Fruit fly (Drosophila melanogaster) whole organism, prepupa: ENCODE results near the gene CG5715.

Source experiments
- Blimp-1 ChIP-seq: fragments of 200-800 bp; sonication (Bioruptor generic); optimal IDR thresholded peaks from 3 replicates; lab custom pipeline; 2017; ENCODE audit warnings: missing biosample characterization, missing genetic modification characterization, mild to moderate bottlenecking, moderate library complexity, missing genetic modification reagents
- CG10631 ChIP-seq: fragments of 200-800 bp; sonication (Bioruptor generic); optimal IDR thresholded peaks from 2 replicates; lab custom pipeline; 2016; ENCODE audit warnings: missing biosample characterization, missing genetic modification characterization
- CG10669 ChIP-seq: fragments of 200-800 bp; sonication (Bioruptor generic); optimal IDR thresholded peaks from 3 replicates; lab custom pipeline; 2018; ENCODE audit warnings: missing biosample characterization, mild to moderate bottlenecking, missing genetic modification characterization, moderate library complexity
- CG11762 ChIP-seq: fragments of 200-800 bp; sonication (Bioruptor generic); optimal IDR thresholded peaks from 3 replicates; lab custom pipeline; 2016; ENCODE audit warnings: missing biosample characterization, missing genetic modification characterization; ENCODE audit not compliant: insufficient read depth
- CG1621 ChIP-seq: fragments of 200-800 bp; sonication (Bioruptor generic); optimal IDR thresholded peaks from 3 replicates; lab custom pipeline; 2018; ENCODE audit warnings: missing biosample characterization, mild to moderate bottlenecking, missing genetic modification characterization
- CG16779 ChIP-seq: fragments of 200-800 bp; sonication (Bioruptor generic); optimal IDR thresholded peaks from 3 replicates; lab custom pipeline; 2017; ENCODE audit warnings: missing biosample characterization, mild to moderate bottlenecking, missing genetic modification characterization
- CG31627 ChIP-seq: fragments of 200-800 bp; sonication (Bioruptor generic); optimal IDR thresholded peaks from 3 replicates; lab custom pipeline; 2016; ENCODE audit warnings: missing biosample characterization, missing genetic modification characterization
- CG32006 ChIP-seq: fragments of 200-800 bp; sonication (Bioruptor generic); optimal IDR thresholded peaks from 3 replicates; lab custom pipeline; 2017; ENCODE audit warnings: missing biosample characterization, mild to moderate bottlenecking, missing genetic modification characterization
- CG34406 ChIP-seq: fragments of 200-800 bp; sonication (Bioruptor generic); optimal IDR thresholded peaks from 3 replicates; lab custom pipeline; 2016; ENCODE audit warnings: missing biosample characterization, missing genetic modification characterization
- CG6163 ChIP-seq: fragments of 200-800 bp; sonication (Bioruptor generic); IDR thresholded peaks from 3 replicates; pipeline ENCODE4 v1.3.6; 2022; ENCODE audit warnings: missing biosample characterization, missing genetic modification characterization
- CG6276 ChIP-seq: fragments of 200-800 bp; sonication (Bioruptor generic); optimal IDR thresholded peaks from 2 replicates; lab custom pipeline; 2017; ENCODE audit warnings: missing biosample characterization, mild to moderate bottlenecking, missing genetic modification characterization
- CG6792 ChIP-seq: fragments of 200-800 bp; sonication (Bioruptor generic); optimal IDR thresholded peaks from 3 replicates; lab custom pipeline; 2016; ENCODE audit warnings: missing biosample characterization, missing genetic modification characterization
- CG7368 ChIP-seq: fragments of 200-800 bp; sonication (Bioruptor generic); optimal IDR thresholded peaks from 3 replicates; lab custom pipeline; 2016; ENCODE audit warnings: missing biosample characterization, missing genetic modification characterization
- CG8632 ChIP-seq: fragments of 200-800 bp; sonication (Bioruptor generic); optimal IDR thresholded peaks from 3 replicates; lab custom pipeline; 2016; ENCODE audit warnings: missing biosample characterization, missing genetic modification characterization
- Eip75B ChIP-seq: fragments of 200-800 bp; sonication (Bioruptor generic); optimal IDR thresholded peaks from 3 replicates; lab custom pipeline; 2016; ENCODE audit warnings: missing biosample characterization, missing genetic modification characterization
- Eip78C ChIP-seq: fragments of 200-800 bp; sonication (Bioruptor generic); peaks from one replicate; lab custom pipeline; 2016; ENCODE audit warnings: missing biosample characterization, missing genetic modification characterization
- Eip93F ChIP-seq: fragments of 200-800 bp; sonication (Bioruptor generic); optimal IDR thresholded peaks from 2 replicates; lab custom pipeline; 2016; ENCODE audit warnings: missing biosample characterization, mild to moderate bottlenecking, missing genetic modification characterization
- Ets21C ChIP-seq: fragments of 200-800 bp; sonication (Bioruptor generic); optimal IDR thresholded peaks from 3 replicates; lab custom pipeline; 2016; ENCODE audit warnings: missing biosample characterization, missing genetic modification characterization
- Ets96B ChIP-seq: fragments of 200-800 bp; optimal IDR thresholded peaks from 2 replicates; lab custom pipeline; 2019; ENCODE audit warnings: missing biosample characterization, mild to moderate bottlenecking, missing genetic modification characterization, moderate library complexity
- Hr38 ChIP-seq: sonication (Bioruptor generic); optimal IDR thresholded peaks from 2 replicates; lab custom pipeline; 2016; ENCODE audit warnings: missing biosample characterization, missing genetic modification characterization
- Hr39 ChIP-seq: fragments of 200-800 bp; sonication (Bioruptor generic); optimal IDR thresholded peaks from 2 replicates; lab custom pipeline; 2016; ENCODE audit warnings: missing biosample characterization, missing genetic modification characterization
- Met ChIP-seq: fragments of 200-800 bp; sonication (Bioruptor generic); optimal IDR thresholded peaks from 3 replicates; lab custom pipeline; 2016; ENCODE audit warnings: missing biosample characterization, missing genetic modification characterization
- Smox ChIP-seq: fragments of 200-800 bp; sonication (Bioruptor generic); optimal IDR thresholded peaks from 3 replicates; lab custom pipeline; 2016; ENCODE audit warnings: missing biosample characterization, missing genetic modification characterization
- Sox15 ChIP-seq: fragments of 200-800 bp; sonication (Bioruptor generic); optimal IDR thresholded peaks from 3 replicates; lab custom pipeline; 2016; ENCODE audit warnings: missing biosample characterization, missing genetic modification characterization
- achi ChIP-seq: fragments of 200-800 bp; sonication (Bioruptor generic); optimal IDR thresholded peaks from 3 replicates; lab custom pipeline; 2016; ENCODE audit warnings: missing biosample characterization, missing genetic modification characterization
- acj6 ChIP-seq: fragments of 200-800 bp; sonication (Bioruptor generic); optimal IDR thresholded peaks from 3 replicates; lab custom pipeline; 2016; ENCODE audit warnings: missing biosample characterization, missing genetic modification characterization
- cyc ChIP-seq: fragments of 200-800 bp; sonication (Bioruptor generic); optimal IDR thresholded peaks from 3 replicates; lab custom pipeline; 2016; ENCODE audit warnings: missing biosample characterization, missing genetic modification characterization
- dac ChIP-seq: fragments of 200-800 bp; sonication (Bioruptor generic); optimal IDR thresholded peaks from 2 replicates; lab custom pipeline; 2017; ENCODE audit warnings: missing biosample characterization, mild to moderate bottlenecking, missing genetic modification characterization
- dsx ChIP-seq: fragments of 200-800 bp; optimal IDR thresholded peaks from 3 replicates; lab custom pipeline; 2019; ENCODE audit warnings: missing biosample characterization, mild to moderate bottlenecking, missing genetic modification characterization, moderate library complexity; ENCODE audit not compliant: poor library complexity, severe bottlenecking
- eg ChIP-seq: fragments of 200-800 bp; sonication (Bioruptor generic); IDR thresholded peaks from 3 replicates; pipeline ENCODE4 v1.3.6; 2022; ENCODE audit warnings: missing biosample characterization, missing genetic modification characterization
- esn ChIP-seq: fragments of 200-800 bp; sonication (Bioruptor generic); optimal IDR thresholded peaks from 2 replicates; lab custom pipeline; 2016; ENCODE audit warnings: missing biosample characterization, mild to moderate bottlenecking, missing genetic modification characterization, moderate library complexity
- fd59A ChIP-seq: fragments of 200-800 bp; sonication (Bioruptor generic); optimal IDR thresholded peaks from 2 replicates; lab custom pipeline; 2017; ENCODE audit warnings: missing biosample characterization, mild to moderate bottlenecking, missing genetic modification characterization, missing genetic modification reagents
- net ChIP-seq: fragments of 200-800 bp; sonication (Bioruptor generic); optimal IDR thresholded peaks from 3 replicates; lab custom pipeline; 2016; ENCODE audit warnings: missing biosample characterization, missing genetic modification characterization
- pdm3 ChIP-seq: fragments of 200-800 bp; sonication (Bioruptor generic); optimal IDR thresholded peaks from 3 replicates; lab custom pipeline; 2016; ENCODE audit warnings: missing biosample characterization, missing genetic modification characterization
- spab ChIP-seq: fragments of 200-800 bp; sonication (Bioruptor generic); optimal IDR thresholded peaks from 2 replicates; lab custom pipeline; 2017; ENCODE audit warnings: missing biosample characterization, mild to moderate bottlenecking, missing genetic modification characterization, missing genetic modification reagents
- svp ChIP-seq: fragments of 200-800 bp; sonication (Bioruptor generic); peaks from one replicate; lab custom pipeline; 2016; ENCODE audit warnings: missing biosample characterization, missing genetic modification characterization
- vri ChIP-seq: fragments of 200-800 bp; sonication (Bioruptor generic); optimal IDR thresholded peaks from 3 replicates; lab custom pipeline; 2016; ENCODE audit warnings: missing biosample characterization, mild to moderate bottlenecking, missing genetic modification characterization

CG5715 gene

DNA sequence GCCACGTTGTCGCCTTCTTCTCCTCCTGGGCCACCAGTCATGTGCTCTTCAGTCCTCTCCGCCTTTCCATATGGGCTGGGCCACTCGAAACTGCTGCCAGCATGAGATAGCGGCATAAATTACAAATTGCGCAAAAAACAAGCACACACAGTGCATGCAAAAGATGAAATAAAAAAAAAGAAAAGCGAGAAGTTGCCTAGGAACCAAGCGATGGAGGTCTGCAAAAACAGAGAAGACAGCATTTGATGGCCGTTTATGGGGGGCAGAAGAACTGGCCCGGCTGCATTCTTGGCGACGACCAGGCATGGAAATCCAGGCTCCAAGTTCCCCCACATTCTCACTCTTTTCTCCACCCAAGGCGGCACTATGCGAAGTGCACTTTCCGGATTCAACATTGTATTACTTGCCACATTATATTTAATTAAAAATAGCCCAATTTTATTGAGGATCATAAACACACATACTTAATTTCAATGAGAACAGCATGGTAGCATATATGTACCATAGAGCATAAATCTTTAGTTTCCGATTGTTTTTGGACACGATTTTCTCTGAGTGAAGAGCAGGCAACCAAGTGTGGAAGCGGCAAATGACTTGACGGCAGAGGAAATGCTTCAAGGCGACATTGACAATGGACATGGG, 32.7 kb downstream of the CG5715 start (continued):
- TF ChIP-seq Ets96B (tag; lab: Kevin White, UChicago) (peak; percentile 66), Blimp-1 (no peak), CG31627 (no peak)
- TF ChIP-seq, all 60 proteins: peak for 35

DNA sequence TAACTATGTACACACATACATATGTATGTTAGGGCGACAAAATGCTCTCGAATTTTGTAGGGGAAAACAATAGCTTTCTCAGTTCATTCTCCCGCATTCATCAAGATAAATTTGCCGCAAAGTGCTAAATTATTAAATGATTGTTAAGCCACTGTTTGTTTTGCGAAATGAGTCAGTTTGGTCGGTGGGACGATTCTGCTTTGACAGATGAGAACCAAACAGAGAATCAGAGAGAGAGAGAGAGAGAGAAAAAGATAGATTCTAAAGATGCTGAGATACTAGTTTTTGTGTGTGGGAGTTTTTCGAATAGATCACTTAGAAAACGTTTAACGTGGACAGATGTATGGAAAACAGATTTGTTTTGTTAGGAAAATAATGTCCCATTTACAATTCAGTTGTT, 33.8 kb downstream of the CG5715 start:
- TF ChIP-seq Hr38 (GFP tag; lab: Kevin White, UChicago) (no peak), acj6 (GFP tag; lab: Kevin White, UChicago) (no peak), spab (GFP tag; lab: Kevin White, UChicago) (no peak), dsx (GFP tag; lab: Kevin White, UChicago) (no peak), pdm3 (GFP tag; lab: Kevin White, UChicago) (no peak), CG6792 (no peak), Ets21C (GFP tag; lab: Kevin White, UChicago) (no peak), vri (GFP tag; lab: Kevin White, UChicago) (no peak), CG10631 (GFP tag; lab: Kevin White, UChicago) (no peak), CG10669 (GFP tag; lab: Kevin White, UChicago) (no peak), Hr39 (GFP tag; lab: Kevin White, UChicago) (no peak), Eip75B (GFP tag; lab: Kevin White, UChicago) (no peak), cyc (GFP tag; lab: Kevin White, UChicago) (no peak), Eip78C (GFP tag; lab: Kevin White, UChicago) (no peak), CG34406 (no peak), CG1621 (no peak)

- TF ChIP-seq eg (GFP tag; lab: Robert Waterston, UW) (no peak), CG34406 (no peak), Eip75B (GFP tag; lab: Kevin White, UChicago) (no peak), CG6276 (GFP tag; lab: Kevin White, UChicago) (no peak), CG16779 (tag; lab: Kevin White, UChicago) (no peak), CG6792 (peak; percentile 31), CG10631 (GFP tag; lab: Kevin White, UChicago) (no peak), pdm3 (GFP tag; lab: Kevin White, UChicago) (no peak), net (no peak), dsx (GFP tag; lab: Kevin White, UChicago) (no peak), Met (GFP tag; lab: Kevin White, UChicago) (no peak), cyc (GFP tag; lab: Kevin White, UChicago) (no peak), Eip78C (GFP tag; lab: Kevin White, UChicago) (peak; percentile 9), Eip93F (GFP tag; lab: Kevin White, UChicago) (no peak), CG6163 (GFP tag; lab: Robert Waterston, UW) (no peak), dac (GFP tag; lab: Kevin White, UChicago) (no peak), svp (peak; percentile 90), esn (GFP tag; lab: Kevin White, UChicago) (peak; percentile 24), fd59A (GFP tag; lab: Kevin White, UChicago) (no peak), Smox (GFP tag; lab: Kevin White, UChicago) (no peak), achi (GFP tag; lab: Kevin White, UChicago) (no peak), CG10669 (GFP tag; lab: Kevin White, UChicago) (no peak), CG32006 (GFP tag; lab: Kevin White, UChicago) (no peak), CG8632 (GFP tag; lab: Kevin White, UChicago) (no peak), Sox15 (GFP tag; lab: Kevin White, UChicago) (no peak), CG7368 (GFP tag; lab: Kevin White, UChicago) (no peak), CG11762 (GFP tag; lab: Kevin White, UChicago) (no peak)
Measured at dm6 chr3R:24260041-24260379, 34.2 kb downstream of the CG5715 start.
